Fruit fly (Drosophila melanogaster) whole organism, embryonic: ENCODE measurements around the gene CG2652.

Source experiments
- Asciz ChIP-seq: fragments of 200-800 bp; sonication (Bioruptor generic); optimal IDR thresholded peaks from 2 replicates; lab custom pipeline; 2017; ENCODE audit warnings: missing biosample characterization, mild to moderate bottlenecking, missing genetic modification characterization, missing genetic modification reagents
- BtbVII ChIP-seq: fragments of 200-800 bp; sonication (Bioruptor generic); optimal IDR thresholded peaks from 3 replicates; lab custom pipeline; 2017; ENCODE audit warnings: missing biosample characterization, mild to moderate bottlenecking, missing genetic modification characterization
- CG10267 ChIP-seq: fragments of 200-800 bp; sonication (Bioruptor generic); optimal IDR thresholded peaks from 2 replicates; lab custom pipeline; 2018; ENCODE audit warnings: missing biosample characterization, mild to moderate bottlenecking, missing genetic modification characterization, moderate library complexity
- CG13775 ChIP-seq: fragments of 200-800 bp; sonication (Bioruptor generic); optimal IDR thresholded peaks from 3 replicates; lab custom pipeline; 2017; ENCODE audit warnings: missing biosample characterization, mild to moderate bottlenecking, missing genetic modification characterization
- CG14860 ChIP-seq: fragments of 200-800 bp; sonication (Bioruptor generic); IDR thresholded peaks from 3 replicates; pipeline ENCODE4 v1.3.6; 2022; ENCODE audit warnings: missing biosample characterization, missing genetic modification characterization; ENCODE audit not compliant: partially characterized antibody
- CG1602 ChIP-seq: fragments of 200-800 bp; sonication (Bioruptor generic); optimal IDR thresholded peaks from 3 replicates; lab custom pipeline; 2016; ENCODE audit warnings: missing biosample characterization, missing genetic modification characterization
- CG17359 ChIP-seq: fragments of 200-800 bp; sonication (Bioruptor generic); optimal IDR thresholded peaks from 3 replicates; lab custom pipeline; 2018; ENCODE audit warnings: missing biosample characterization, mild to moderate bottlenecking, missing genetic modification characterization, moderate library complexity
- CG17385 ChIP-seq: fragments of 200-800 bp; sonication (Bioruptor generic); optimal IDR thresholded peaks from 3 replicates; lab custom pipeline; 2018; ENCODE audit warnings: missing biosample characterization, mild to moderate bottlenecking, missing genetic modification characterization
- CG2120 ChIP-seq: fragments of 200-800 bp; sonication (Bioruptor generic); optimal IDR thresholded peaks from 3 replicates; lab custom pipeline; 2016; ENCODE audit warnings: missing biosample characterization, missing genetic modification characterization
- CG34224 ChIP-seq: fragments of 200-800 bp; sonication (Bioruptor generic); IDR thresholded peaks from 3 replicates; pipeline ENCODE4 v1.3.6; 2022; ENCODE audit warnings: missing biosample characterization, missing genetic modification characterization; ENCODE audit not compliant: partially characterized antibody
- CG4424 ChIP-seq: fragments of 200-800 bp; sonication (Bioruptor generic); optimal IDR thresholded peaks from 3 replicates; lab custom pipeline; 2016; ENCODE audit warnings: missing biosample characterization, missing genetic modification characterization
- CG4617 ChIP-seq: fragments of 200-800 bp; sonication (Bioruptor generic); optimal IDR thresholded peaks from 3 replicates; lab custom pipeline; 2016; ENCODE audit warnings: missing biosample characterization, missing genetic modification characterization, borderline replicate concordance
- CG9797 ChIP-seq: fragments of 200-800 bp; sonication (Bioruptor generic); optimal IDR thresholded peaks from 3 replicates; lab custom pipeline; 2018; ENCODE audit warnings: missing biosample characterization, mild to moderate bottlenecking, missing genetic modification characterization
- CG9876 ChIP-seq: fragments of 200-800 bp; sonication (Bioruptor generic); optimal IDR thresholded peaks from 2 replicates; lab custom pipeline; 2016; ENCODE audit warnings: missing biosample characterization, missing genetic modification characterization
- D ChIP-seq, 2 experiments: fragments of 200-800 bp in 1 of 2; fragments of >200 bp in 1 of 2; sonication (Bioruptor generic) in 1 of 2; optimal IDR thresholded peaks; 2 replicates in 1 of 2; 3 replicates in 1 of 2; lab custom pipeline; 2017; ENCODE audit warnings: mild to moderate bottlenecking in 1 of 2, missing biosample characterization in 1 of 2, missing genetic modification characterization in 1 of 2, missing genetic modification reagents in 1 of 2
- Dip2 ChIP-seq: fragments of 200-800 bp; sonication (Bioruptor generic); IDR thresholded peaks from 2 replicates; pipeline ENCODE4 v1.3.6; 2022; ENCODE audit warnings: missing biosample characterization, missing genetic modification characterization
- Ets65A ChIP-seq: fragments of 200-800 bp; sonication (Bioruptor generic); peaks from one replicate; lab custom pipeline; 2016; ENCODE audit warnings: missing biosample characterization, missing genetic modification characterization
- Fer2 ChIP-seq: fragments of 200-800 bp; sonication (Bioruptor generic); optimal IDR thresholded peaks from 2 replicates; lab custom pipeline; 2018; ENCODE audit warnings: missing biosample characterization, mild to moderate bottlenecking, missing genetic modification characterization, moderate library complexity
- GATAe ChIP-seq: fragments of 200-800 bp; sonication (Bioruptor generic); conservative IDR thresholded peaks from 2 replicates; pipeline ENCODE4 v1.3.6; 2022; ENCODE audit warnings: missing biosample characterization, missing genetic modification characterization
- Hr78 ChIP-seq, 2 experiments: fragments of 200-800 bp in 1 of 2; fragments of >200 bp in 1 of 2; sonication (Bioruptor generic) in 1 of 2; optimal IDR thresholded peaks; 2 replicates each; lab custom pipeline; 2017 to 2019; ENCODE audit warnings: missing biosample characterization in 2 of 2, missing genetic modification characterization in 2 of 2, mild to moderate bottlenecking in 1 of 2, moderate library complexity in 1 of 2
- Lpt ChIP-seq: fragments of >200 bp; optimal IDR thresholded peaks from 2 replicates; lab custom pipeline; 2018; ENCODE audit warnings: missing biosample characterization, missing genetic modification characterization
- MBD-R2 ChIP-seq: fragments of 200-800 bp; sonication (Bioruptor generic); IDR thresholded peaks from 2 replicates; pipeline ENCODE4 v1.3.6; 2022; ENCODE audit warnings: missing biosample characterization, missing genetic modification characterization
- Optix ChIP-seq: fragments of 200-800 bp; sonication (Bioruptor generic); IDR thresholded peaks from 3 replicates; pipeline ENCODE4 v1.3.6; 2022; ENCODE audit warnings: missing biosample characterization, missing genetic modification characterization
- PHDP ChIP-seq: fragments of 200-800 bp; sonication (Bioruptor generic); optimal IDR thresholded peaks from 3 replicates; lab custom pipeline; 2018; ENCODE audit warnings: missing biosample characterization, mild to moderate bottlenecking, missing genetic modification characterization, moderate library complexity
- Rx ChIP-seq: fragments of 200-800 bp; sonication (Bioruptor generic); IDR thresholded peaks from 2 replicates; pipeline ENCODE4 v1.3.6; 2022; ENCODE audit warnings: missing biosample characterization, missing genetic modification characterization
- TFAM ChIP-seq: fragments of 200-800 bp; sonication (Bioruptor generic); optimal IDR thresholded peaks from 2 replicates; lab custom pipeline; 2017; ENCODE audit warnings: missing biosample characterization, missing genetic modification characterization, inconsistent platforms
- Taf1 ChIP-seq: fragments of 200-800 bp; sonication (Bioruptor generic); IDR thresholded peaks from 2 replicates; pipeline ENCODE4 v1.3.6; 2022; ENCODE audit warnings: missing biosample characterization, missing genetic modification characterization
- Vsx1 ChIP-seq: fragments of 200-800 bp; sonication (Bioruptor generic); optimal IDR thresholded peaks from 2 replicates; lab custom pipeline; 2017; ENCODE audit warnings: missing biosample characterization, mild to moderate bottlenecking, missing genetic modification characterization, missing genetic modification reagents
- ac ChIP-seq: fragments of 200-800 bp; sonication (Bioruptor generic); optimal IDR thresholded peaks from 3 replicates; lab custom pipeline; 2017; ENCODE audit warnings: missing biosample characterization, mild to moderate bottlenecking, missing genetic modification characterization
- ara ChIP-seq: fragments of 200-800 bp; sonication (Bioruptor generic); IDR thresholded peaks from 2 replicates; pipeline ENCODE4 v1.3.6; 2022; ENCODE audit warnings: missing biosample characterization, missing genetic modification characterization
- br ChIP-seq: fragments of >200 bp; optimal IDR thresholded peaks from 2 replicates; lab custom pipeline; 2017
- ci ChIP-seq: fragments of 200-800 bp; sonication (Bioruptor generic); IDR thresholded peaks from 3 replicates; pipeline ENCODE4 v1.3.6; 2022; ENCODE audit warnings: missing biosample characterization, missing genetic modification characterization
- disco-r ChIP-seq: fragments of 200-800 bp; sonication (Bioruptor generic); optimal IDR thresholded peaks from 2 replicates; lab custom pipeline; 2016; ENCODE audit warnings: missing biosample characterization, missing genetic modification characterization
- ems ChIP-seq: fragments of 200-800 bp; sonication (Bioruptor generic); optimal IDR thresholded peaks from 3 replicates; lab custom pipeline; 2016; ENCODE audit warnings: missing biosample characterization, missing genetic modification characterization
- gcm ChIP-seq: fragments of 200-800 bp; sonication (Bioruptor generic); optimal IDR thresholded peaks from 2 replicates; lab custom pipeline; 2019; ENCODE audit warnings: missing biosample characterization, mild to moderate bottlenecking, missing genetic modification characterization, moderate library complexity
- gsb-n ChIP-seq: fragments of 200-800 bp; sonication (Bioruptor generic); optimal IDR thresholded peaks from 3 replicates; lab custom pipeline; 2018; ENCODE audit warnings: missing biosample characterization, mild to moderate bottlenecking, missing genetic modification characterization
- jigr1 ChIP-seq: fragments of 200-800 bp; sonication (Bioruptor generic); IDR thresholded peaks from 3 replicates; pipeline ENCODE4 v1.3.6; 2022; ENCODE audit warnings: missing biosample characterization, missing genetic modification characterization
- ken ChIP-seq: fragments of 200-800 bp; sonication (Bioruptor generic); IDR thresholded peaks from 3 replicates; pipeline ENCODE4 v1.3.6; 2022; ENCODE audit warnings: missing biosample characterization, missing genetic modification characterization
- kni ChIP-seq: fragments of 200-800 bp; sonication (Bioruptor generic); optimal IDR thresholded peaks from 3 replicates; lab custom pipeline; 2017; ENCODE audit warnings: mild to moderate bottlenecking, missing biosample characterization, missing genetic modification reagents, missing genetic modification characterization
- maf-S ChIP-seq: fragments of 200-800 bp; sonication (Bioruptor generic); optimal IDR thresholded peaks from 2 replicates; lab custom pipeline; 2016; ENCODE audit warnings: missing biosample characterization, missing genetic modification characterization
- mam ChIP-seq: fragments of 200-800 bp; sonication (Bioruptor generic); optimal IDR thresholded peaks from 3 replicates; lab custom pipeline; 2016; ENCODE audit warnings: missing biosample characterization, missing genetic modification characterization
- mld ChIP-seq: fragments of 200-800 bp; sonication (Bioruptor generic); IDR thresholded peaks from 3 replicates; pipeline ENCODE4 v1.3.6; 2022; ENCODE audit warnings: missing biosample characterization, missing genetic modification characterization; ENCODE audit not compliant: partially characterized antibody
- nom ChIP-seq: fragments of 200-800 bp; sonication (Bioruptor generic); optimal IDR thresholded peaks from 2 replicates; lab custom pipeline; 2017; ENCODE audit warnings: missing biosample characterization, missing genetic modification characterization, mild to moderate bottlenecking, moderate library complexity, missing genetic modification reagents
- org-1 ChIP-seq: fragments of 200-800 bp; sonication (Bioruptor generic); optimal IDR thresholded peaks from 2 replicates; lab custom pipeline; 2017; ENCODE audit warnings: missing biosample characterization, missing genetic modification characterization
- seq ChIP-seq: fragments of 200-800 bp; sonication (Bioruptor generic); IDR thresholded peaks from 2 replicates; pipeline ENCODE4 v1.3.6; 2022; ENCODE audit warnings: missing biosample characterization, missing genetic modification characterization
- sisA ChIP-seq: fragments of 200-800 bp; sonication (Bioruptor generic); IDR thresholded peaks from 2 replicates; pipeline ENCODE4 v1.3.6; 2022; ENCODE audit warnings: missing biosample characterization, missing genetic modification characterization
- slbo ChIP-seq: fragments of 200-800 bp; sonication (Bioruptor generic); IDR thresholded peaks from 2 replicates; pipeline ENCODE4 v1.3.6; 2022; ENCODE audit warnings: missing biosample characterization, missing genetic modification characterization
- sob ChIP-seq: fragments of 200-800 bp; sonication (Bioruptor generic); IDR thresholded peaks from 2 replicates; pipeline ENCODE4 v1.3.6; 2022; ENCODE audit warnings: missing biosample characterization, missing genetic modification characterization
- stc ChIP-seq: fragments of 200-800 bp; sonication (Bioruptor generic); IDR thresholded peaks from 2 replicates; pipeline ENCODE4 v1.3.6; 2022; ENCODE audit warnings: missing biosample characterization, missing genetic modification characterization
- tio ChIP-seq: fragments of 200-800 bp; sonication (Bioruptor generic); optimal IDR thresholded peaks from 2 replicates; lab custom pipeline; 2017; ENCODE audit warnings: missing biosample characterization, missing genetic modification characterization, inconsistent platforms
- trh ChIP-seq: fragments of 200-800 bp; sonication (Bioruptor generic); optimal IDR thresholded peaks from 2 replicates; lab custom pipeline; 2016; ENCODE audit warnings: missing biosample characterization, missing genetic modification characterization
- z ChIP-seq: fragments of 200-800 bp; sonication (Bioruptor generic); IDR thresholded peaks from 3 replicates; pipeline ENCODE4 v1.3.6; 2022; ENCODE audit warnings: missing biosample characterization, missing genetic modification characterization

CG2652 gene

dm6 chrX:2713776-2714175, 31.0 kb upstream of the CG2652 start, which contains the start of the genes CG2685 and CG2694 (continued):
- TF ChIP-seq ac (GFP tag; lab: Kevin White, UChicago) (no peak), br (lab: Kevin White, UChicago) (no peak), Fer2 (no peak), nom (no peak), CG17385 (GFP tag; lab: Kevin White, UChicago) (no peak), ken (no peak), tio (GFP tag; lab: Kevin White, UChicago) (no peak), ems (GFP tag; lab: Kevin White, UChicago) (no peak), sob (peak; percentile 46), CG2120 (GFP tag; lab: Kevin White, UChicago) (peak; percentile 30), D (optimal IDR thresholded peaks at IDR 0.05; lab: Kevin White, UChicago) (no peak), D (GFP tag; optimal IDR thresholded peaks at IDR 0.05; lab: Kevin White, UChicago) (no peak), mam (GFP tag; lab: Kevin White, UChicago) (peak; percentile 16), GATAe (GFP tag; lab: Robert Waterston, UW) (no peak), sisA (GFP tag; lab: Robert Waterston, UW) (no peak), org-1 (GFP tag; lab: Kevin White, UChicago) (no peak), trh (GFP tag; lab: Kevin White, UChicago) (no peak), CG14860 (GFP tag; lab: Robert Waterston, UW) (peak; percentile 65), gcm (GFP tag; lab: Kevin White, UChicago) (no peak), BtbVII (GFP tag; lab: Kevin White, UChicago) (no peak), CG13775 (GFP tag; lab: Kevin White, UChicago) (no peak), Ets65A (GFP tag; lab: Kevin White, UChicago) (peak; percentile 42), Vsx1 (GFP tag; lab: Kevin White, UChicago) (no peak), CG9797 (GFP tag; lab: Kevin White, UChicago) (peak; percentile 72), gsb-n (no peak), Taf1 (GFP tag; lab: Robert Waterston, UW) (no peak), CG10267 (tag; lab: Kevin White, UChicago) (peak; percentile 74), Asciz (GFP tag; lab: Kevin White, UChicago) (no peak), CG17359 (tag; lab: Kevin White, UChicago) (no peak), Dip2 (no peak), CG4424 (GFP tag; lab: Kevin White, UChicago) (no peak), CG4617 (GFP tag; lab: Kevin White, UChicago) (peak; percentile 33), Lpt (GFP tag; lab: Kevin White, UChicago) (no peak), ci (GFP tag; lab: Robert Waterston, UW) (peak; percentile 11; the same call in 1 of the 3 replicates), disco-r (GFP tag; lab: Kevin White, UChicago) (no peak), PHDP (tag; lab: Kevin White, UChicago) (no peak), CG1602 (GFP tag; lab: Kevin White, UChicago) (no peak), Hr78 (GFP tag; optimal IDR thresholded peaks at IDR 0.05; lab: Kevin White, UChicago) (no peak), TFAM (no peak), CG9876 (GFP tag; lab: Kevin White, UChicago) (no peak), kni (GFP tag; lab: Kevin White, UChicago) (no peak), seq (no peak), jigr1 (no peak), ara (GFP tag; lab: Robert Waterston, UW) (no peak), z (GFP tag; lab: Robert Waterston, UW) (no peak), MBD-R2 (peak; percentile 83), slbo (peak; percentile 21; the same call in 1 of the 2 replicates), maf-S (no peak), mld (GFP tag; lab: Robert Waterston, UW) (peak; percentile 57; the same call in 2 of the 3 replicates), Rx (GFP tag; lab: Robert Waterston, UW) (no peak), CG34224 (GFP tag; lab: Robert Waterston, UW) (peak; percentile 85), Optix (no peak), stc (no peak)
